Fruit fly (Drosophila melanogaster): ENCODE data around the gene CG1265.

Gene CG1265

dm6 chr3L:4272167-4272773, 17.7 kb downstream of the CG1265 start (continued):
- TF ChIP-seq lola (GFP tag; optimal IDR thresholded peaks at IDR 0.05) (peak in 1 of 3 experiments; percentile 31), Fer2 (tag; optimal IDR thresholded peaks at IDR 0.05) (no peak), nau (GFP tag; optimal IDR thresholded peaks at IDR 0.05) (no peak), D (optimal IDR thresholded peaks at IDR 0.05) (no peak), D (GFP tag; optimal IDR thresholded peaks at IDR 0.05) (peak; percentile 55), CG1792 (GFP tag; optimal IDR thresholded peaks at IDR 0.05) (no peak), MTF-1 (GFP tag; optimal IDR thresholded peaks at IDR 0.05; ENCODE audit: borderline replicate concordance) (peak; percentile 39), CG3281 (GFP tag; optimal IDR thresholded peaks at IDR 0.05) (no peak), slp2 (GFP tag; optimal IDR thresholded peaks at IDR 0.05) (no peak), CG17361 (GFP tag; IDR thresholded peaks at IDR 0.05) (no peak), CG12744 (GFP tag; optimal IDR thresholded peaks at IDR 0.05) (no peak), gsb (GFP tag; IDR thresholded peaks at IDR 0.05) (no peak), dmrt11E (tag; optimal IDR thresholded peaks at IDR 0.05) (peak; percentile 54), Hmx (GFP tag; optimal IDR thresholded peaks at IDR 0.05) (no peak), Xbp1 (GFP tag; optimal IDR thresholded peaks at IDR 0.05) (no peak), gcm2 (GFP tag; optimal IDR thresholded peaks at IDR 0.05) (no peak), Poxn (GFP tag; IDR thresholded peaks at IDR 0.05) (no peak), hkb (optimal IDR thresholded peaks at IDR 0.05) (no peak), hkb (GFP tag; IDR thresholded peaks at IDR 0.05) (no peak), Dll (GFP tag; IDR thresholded peaks at IDR 0.05; ENCODE audit: partially characterized antibody) (no peak), Taf1 (GFP tag; IDR thresholded peaks at IDR 0.05) (no peak), CG8944 (GFP tag; optimal IDR thresholded peaks at IDR 0.05) (no peak), CG4617 (GFP tag; optimal IDR thresholded peaks at IDR 0.05; ENCODE audit: borderline replicate concordance) (no peak), ranshi (GFP tag; IDR thresholded peaks at IDR 0.05) (no peak), CG2116 (GFP tag; optimal IDR thresholded peaks at IDR 0.05) (no peak), cas (GFP tag; IDR thresholded peaks at IDR 0.05) (no peak), ham (GFP tag; IDR thresholded peaks at IDR 0.05) (no peak), nom (GFP tag; optimal IDR thresholded peaks at IDR 0.05) (no peak), eve (GFP tag; optimal IDR thresholded peaks at IDR 0.05) (no peak), CG2875 (GFP tag; optimal IDR thresholded peaks at IDR 0.05) (peak; percentile 64), CG6813 (GFP tag; optimal IDR thresholded peaks at IDR 0.05) (peak; percentile 69), grn (GFP tag; optimal IDR thresholded peaks at IDR 0.05) (no peak), CG7839 (tag; optimal IDR thresholded peaks at IDR 0.05) (no peak), gcm (GFP tag; optimal IDR thresholded peaks at IDR 0.05) (no peak), CG1602 (GFP tag; optimal IDR thresholded peaks at IDR 0.05) (no peak), CG17568 (GFP tag; optimal IDR thresholded peaks at IDR 0.05) (no peak), bsh (GFP tag; optimal IDR thresholded peaks at IDR 0.05) (peak in 1 of 2 experiments; percentile 68), al (GFP tag; IDR thresholded peaks at IDR 0.05) (no peak), CG31365 (tag; optimal IDR thresholded peaks at IDR 0.05) (no peak), nmo (GFP tag; optimal IDR thresholded peaks at IDR 0.05) (no peak), CG15479 (GFP tag; optimal IDR thresholded peaks at IDR 0.05) (no peak), CG10274 (GFP tag; optimal IDR thresholded peaks at IDR 0.05) (no peak), CG17328 (GFP tag; IDR thresholded peaks at IDR 0.05) (no peak), sug (tag; optimal IDR thresholded peaks at IDR 0.05) (no peak), Dfd (GFP tag; optimal IDR thresholded peaks at IDR 0.05) (no peak), Rfx (GFP tag; IDR thresholded peaks at IDR 0.05) (no peak), chif (GFP tag; optimal IDR thresholded peaks at IDR 0.05) (peak in 1 of 2 experiments; percentile 6), CG31224 (GFP tag; IDR thresholded peaks at IDR 0.05) (no peak), Sry-δ (GFP tag; optimal IDR thresholded peaks at IDR 0.05) (no peak), CG9817 (tag; optimal IDR thresholded peaks at IDR 0.05) (no peak), HLH3B (GFP tag; IDR thresholded peaks at IDR 0.05) (no peak)
